Worm (Caenorhabditis elegans): ENCODE data around the gene Y46C8AL.11.
"Not testable (repeated sequence)": the region's sequence is repeated elsewhere in the genome, so short reads cannot be mapped to it uniquely, and the experiment has no call there.

Gene Y46C8AL.11

DNA sequence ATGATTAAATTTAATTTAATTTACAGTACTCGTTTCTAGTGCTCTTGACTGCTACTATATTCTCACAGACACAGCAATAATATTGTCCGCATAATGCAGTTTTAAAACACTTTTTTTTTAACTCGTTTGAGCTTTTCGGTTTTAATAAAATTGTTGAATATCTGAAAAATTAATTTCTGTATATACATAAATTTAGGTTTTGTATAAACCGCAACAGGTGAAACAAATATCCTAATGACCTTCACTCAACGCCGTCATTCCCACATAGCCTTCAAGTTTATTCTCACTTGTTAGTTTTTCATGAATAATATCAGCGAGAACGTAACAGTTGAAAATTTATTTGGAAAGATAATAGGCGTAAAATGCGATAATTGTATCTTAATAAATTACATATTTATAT lies 23.6 kb upstream of the Y46C8AL.11 start, which contains the start of gene srz-19:
TSS of gene srz-19 (plus strand) at position 301 of the 400 bp plus-strand sequence.
- no peak for TF ChIP-seq mdl-1 (tag; optimal IDR thresholded peaks at IDR 0.05)
- no peak for TF ChIP-seq skn-1 (tag; optimal IDR thresholded peaks at IDR 0.05)
- TF ChIP-seq nhr-129 (tag; optimal IDR thresholded peaks at IDR 0.05), result no peak
- no peak for TF ChIP-seq ztf-1 (GFP tag; conservative IDR thresholded peaks at IDR 0.05)
- TF ChIP-seq sem-4 (tag; optimal IDR thresholded peaks at IDR 0.05), result no peak
- no peak for TF ChIP-seq lin-39 (tag; optimal IDR thresholded peaks at IDR 0.05)
- TF ChIP-seq nhr-23 (tag; optimal IDR thresholded peaks at IDR 0.05), result no peak
- TF ChIP-seq nhr-6 (tag; optimal IDR thresholded peaks at IDR 0.05), result no peak
- TF ChIP-seq zag-1 (tag; optimal IDR thresholded peaks at IDR 0.05), result no peak

- TF ChIP-seq sma-9 (GFP tag; optimal IDR thresholded peaks at IDR 0.05), result peak; percentile 40
- TF ChIP-seq sma-9 (tag; optimal IDR thresholded peaks at IDR 0.05), result no peak
- TF ChIP-seq nhr-77 (tag; optimal IDR thresholded peaks at IDR 0.05), result no peak
- TF ChIP-seq fos-1 (tag; optimal IDR thresholded peaks at IDR 0.05), result peak; percentile 79
Observed at ce11 chrIV:3921898-3922297, 21.2 kb upstream of the Y46C8AL.11 start, which contains the start of gene clec-67. clec-67 (plus strand) TSS chrIV:3922165.

DNA sequence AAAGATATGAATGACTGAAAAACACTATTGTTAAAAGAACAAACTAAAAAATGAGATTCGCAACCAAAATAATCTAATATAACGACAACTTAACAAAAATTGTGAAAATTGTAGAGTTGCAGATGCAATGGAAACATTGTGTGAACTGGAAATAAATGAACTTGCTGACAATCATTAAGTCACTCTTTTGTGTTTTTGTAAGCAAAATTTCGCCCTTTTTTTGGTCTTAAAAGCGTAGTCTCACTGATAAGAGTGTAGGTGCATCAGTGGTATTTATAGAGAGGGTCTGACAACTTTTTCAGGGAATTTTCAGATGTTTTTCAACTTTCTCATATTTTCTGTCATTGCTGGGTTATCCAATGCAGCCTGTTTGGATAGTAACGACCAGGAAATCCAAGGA lies 17.0 kb upstream of the Y46C8AL.11 start, which contains the start of gene clec-68:
TSS of gene clec-68 (plus strand) at position 301 of the 400 bp plus-strand sequence.
- no peak for TF ChIP-seq unc-39 (tag; optimal IDR thresholded peaks at IDR 0.05)
- no peak for TF ChIP-seq mbf-1 (tag; optimal IDR thresholded peaks at IDR 0.05)
- no peak for TF ChIP-seq lin-13 (GFP tag; optimal IDR thresholded peaks at IDR 0.05)
- TF ChIP-seq nhr-77 (tag; optimal IDR thresholded peaks at IDR 0.05), result no peak
- no peak for TF ChIP-seq ceh-82 (tag; optimal IDR thresholded peaks at IDR 0.05)
- TF ChIP-seq elt-3 (tag; optimal IDR thresholded peaks at IDR 0.05), result no peak
- no peak for TF ChIP-seq skn-1 (tag; optimal IDR thresholded peaks at IDR 0.05)
- TF ChIP-seq lsy-2 (tag; optimal IDR thresholded peaks at IDR 0.05), result no peak
- TF ChIP-seq peb-1 (tag; optimal IDR thresholded peaks at IDR 0.05), result no peak
- TF ChIP-seq ZK546.5 (tag; optimal IDR thresholded peaks at IDR 0.05), result no peak
- no peak for TF ChIP-seq lin-39 (tag; optimal IDR thresholded peaks at IDR 0.05)
- TF ChIP-seq ceh-16 (tag; optimal IDR thresholded peaks at IDR 0.05), result no peak
- TF ChIP-seq blmp-1 (tag; optimal IDR thresholded peaks at IDR 0.05; ENCODE audit: insufficient read depth), result no peak
- no peak for TF ChIP-seq nhr-25 (tag; optimal IDR thresholded peaks at IDR 0.05)
- TF ChIP-seq snpc-4 (tag; optimal IDR thresholded peaks at IDR 0.05), result no peak

DNA sequence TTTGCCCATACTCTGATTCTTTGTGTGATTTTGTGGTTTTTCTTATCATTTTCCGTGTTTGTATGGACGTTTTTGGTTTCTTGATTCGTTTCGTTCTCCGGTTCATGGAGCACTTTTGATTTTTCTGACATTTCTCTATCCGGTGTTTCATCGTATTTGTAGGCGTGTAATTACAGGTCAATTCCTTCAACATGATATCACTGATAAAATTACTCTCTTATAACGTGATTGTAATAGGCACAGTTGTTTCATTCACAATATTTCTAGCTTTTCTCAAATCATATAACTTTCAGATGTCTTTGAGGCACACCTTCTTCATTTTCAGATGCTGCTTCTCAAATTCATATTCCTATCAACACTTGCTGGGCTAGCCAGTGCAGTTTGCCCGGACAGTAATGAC lies 10.7 kb upstream of the Y46C8AL.11 start, which contains the start of gene clec-70:
TSS of gene clec-70 (plus strand) at position 301 of the 400 bp plus-strand sequence.
- TF ChIP-seq unc-39 (tag; optimal IDR thresholded peaks at IDR 0.05); elt-3 (tag; optimal IDR thresholded peaks at IDR 0.05); lin-13 (GFP tag; optimal IDR thresholded peaks at IDR 0.05): not testable (repeated sequence)

DNA sequence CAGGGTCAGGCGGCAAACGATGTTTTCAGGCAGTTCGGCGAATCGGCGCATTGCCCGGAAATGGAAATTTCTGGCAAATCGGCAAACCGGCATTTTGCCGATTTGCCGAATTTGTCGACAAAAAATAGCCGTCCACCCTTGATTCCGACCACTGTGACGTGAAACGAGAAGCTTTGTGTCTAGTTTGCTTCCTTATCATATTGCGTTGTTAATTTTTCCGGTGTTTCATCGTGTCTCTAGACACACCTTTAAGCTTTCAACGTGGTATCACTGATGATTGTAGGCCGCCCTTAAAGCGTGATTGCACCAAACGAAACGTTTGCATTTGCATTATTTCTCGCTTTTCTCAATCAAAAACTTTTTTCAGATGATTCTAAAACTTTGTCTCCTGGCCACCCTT lies 6.0 kb upstream of the Y46C8AL.11 start, which contains the start of gene clec-71:
TSS of gene clec-71 (plus strand) at position 362 of the 400 bp plus-strand sequence.
- TF ChIP-seq mbf-1 (tag; optimal IDR thresholded peaks at IDR 0.05), result no peak

DNA sequence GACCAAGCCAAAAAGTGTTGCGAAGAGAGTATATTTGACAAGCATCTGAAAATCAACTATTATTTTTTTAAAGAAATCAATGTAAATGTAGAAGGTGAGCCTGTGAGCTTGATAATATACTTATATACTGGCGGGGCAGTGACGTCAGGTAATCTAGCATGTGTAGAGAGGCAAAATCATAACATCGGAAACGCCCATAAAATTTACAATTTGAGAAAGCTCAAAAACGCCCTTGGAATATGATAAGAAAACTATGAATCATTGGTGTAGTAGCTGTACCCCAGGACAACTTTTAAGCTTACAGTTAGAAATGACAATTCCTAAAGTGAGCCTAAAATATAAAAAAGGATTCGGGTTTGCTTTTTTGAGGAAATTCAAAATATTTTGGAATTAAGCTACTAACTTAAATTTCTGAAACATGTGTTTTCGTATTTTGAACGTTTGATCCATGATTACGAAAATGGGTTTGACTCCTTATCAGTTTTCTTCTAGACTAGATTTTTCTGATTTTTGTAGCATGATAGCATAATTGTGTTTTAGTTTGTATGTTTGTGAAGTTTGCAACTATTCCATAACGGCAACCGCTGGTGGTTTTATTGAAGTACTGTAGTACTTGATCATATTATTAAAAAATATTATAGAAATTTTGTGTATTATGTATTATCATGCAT lies 1.3 kb upstream of the Y46C8AL.11 start, which contains the start of gene clec-174:
TSS of gene clec-174 (minus strand) at position 51 of the 671 bp plus-strand sequence.
- TF ChIP-seq alr-1 (tag; optimal IDR thresholded peaks at IDR 0.05), result no peak
- no peak for TF ChIP-seq nhr-11 (tag; optimal IDR thresholded peaks at IDR 0.05)
- no peak for TF ChIP-seq ZK546.5 (tag; optimal IDR thresholded peaks at IDR 0.05)
- TF ChIP-seq peb-1 (tag; optimal IDR thresholded peaks at IDR 0.05), result no peak
- no peak for TF ChIP-seq nhr-10 (tag; optimal IDR thresholded peaks at IDR 0.05)
- no peak for TF ChIP-seq nhr-12 (tag; optimal IDR thresholded peaks at IDR 0.05)
- TF ChIP-seq dmd-4 (tag; optimal IDR thresholded peaks at IDR 0.05), result no peak
- TF ChIP-seq mab-5 (tag; optimal IDR thresholded peaks at IDR 0.05), result no peak
- TF ChIP-seq lin-39 (tag; optimal IDR thresholded peaks at IDR 0.05), result no peak
- no peak for TF ChIP-seq C34F6.9 (tag; optimal IDR thresholded peaks at IDR 0.05)
- TF ChIP-seq unc-62 (GFP tag; optimal IDR thresholded peaks at IDR 0.05), result no peak
- no peak for TF ChIP-seq nhr-6 (tag; optimal IDR thresholded peaks at IDR 0.05)
- TF ChIP-seq egl-27 (tag; optimal IDR thresholded peaks at IDR 0.05), result no peak
- no peak for TF ChIP-seq lsy-2 (tag; optimal IDR thresholded peaks at IDR 0.05)
